Fruit fly (Drosophila melanogaster) S2 (cell line): Measurements from ENCODE around the gene CG12253.

ENCODE experiments used
- CG8478 ChIP-seq: fragments of >200 bp; optimal IDR thresholded peaks from 2 replicates; lab custom pipeline; 2018
- CTCF ChIP-seq, 2 experiments: fragments of >200 bp; optimal IDR thresholded peaks; 2 replicates each; lab custom pipeline; 2018

CG12253 gene

dm6 chr2L:10988026-10988425 lies 420 bp downstream of the CG12253 start:
- no peak for TF ChIP-seq CG8478
- no peak for TF ChIP-seq CTCF (optimal IDR thresholded peaks at IDR 0.05; lab: Kevin White, UChicago)

dm6 chr2L:10989162-10989561 lies 1.6 kb downstream of the CG12253 start, which contains the start of gene TTLL4A:
Gene TTLL4A, plus strand, starts transcription at chr2L:10989401.
- TF ChIP-seq CG8478 (no peak), CTCF (optimal IDR thresholded peaks at IDR 0.05; lab: Kevin White, UChicago) (peak; percentile 39 to 44)

- TF ChIP-seq CTCF (optimal IDR thresholded peaks at IDR 0.05; lab: Kevin White, UChicago) (no peak), CG8478 (no peak)
Measured at dm6 chr2L:11001376-11002122, 13.9 kb downstream of the CG12253 start, which contains the start of the genes aub and lectin-33A. Gene aub, minus strand, starts transcription at chr2L:11001476. Gene lectin-33A, plus strand, starts transcription at chr2L:11002072.

- peak in 1 of 2 experiments; percentile 38 for TF ChIP-seq CTCF (optimal IDR thresholded peaks at IDR 0.05; lab: Kevin White, UChicago)
- TF ChIP-seq CG8478 = no peak
Measured at dm6 chr2L:11003925-11004673, 16.5 kb downstream of the CG12253 start, which contains the start of gene RpL9. Gene RpL9, minus strand, starts transcription at chr2L:11004189.

- TF ChIP-seq CTCF (optimal IDR thresholded peaks at IDR 0.05; lab: Kevin White, UChicago) (no peak), CG8478 (no peak)
Measured at dm6 chr2L:11004674-11005045, 17.1 kb downstream of the CG12253 start, which contains the start of gene Nup154. Gene Nup154, plus strand, starts transcription at chr2L:11004820.

dm6 chr2L:11010999-11011398 lies 23.4 kb downstream of the CG12253 start, which contains the start of the genes Art8 and dUTPase:
Gene Art8, minus strand, starts transcription at chr2L:11011086.
Gene dUTPase, plus strand, starts transcription at chr2L:11011312.
- TF ChIP-seq CTCF (optimal IDR thresholded peaks at IDR 0.05; lab: Kevin White, UChicago) (no peak), CG8478 (no peak)

dm6 chr2L:11014018-11014611 lies 26.5 kb downstream of the CG12253 start:
- no peak for TF ChIP-seq CTCF (optimal IDR thresholded peaks at IDR 0.05; lab: Kevin White, UChicago)
- no peak for TF ChIP-seq CG8478

- TF ChIP-seq CTCF (optimal IDR thresholded peaks at IDR 0.05; lab: Kevin White, UChicago) = no peak
- TF ChIP-seq CG8478 = no peak
Measured at dm6 chr2L:11014671-11015070, 27.1 kb downstream of the CG12253 start.

dm6 chr2L:11015320-11015719 lies 27.7 kb downstream of the CG12253 start, which contains the start of gene Acp32CD:
Gene Acp32CD, plus strand, starts transcription at chr2L:11015620.
- TF ChIP-seq CG8478 = no peak
- TF ChIP-seq CTCF (optimal IDR thresholded peaks at IDR 0.05; lab: Kevin White, UChicago) = no peak

- TF ChIP-seq CG8478 (no peak), CTCF (optimal IDR thresholded peaks at IDR 0.05; lab: Kevin White, UChicago) (no peak)
Measured at dm6 chr2L:11016695-11017094, 29.1 kb downstream of the CG12253 start, which contains the start of gene CG14913. Gene CG14913, plus strand, starts transcription at chr2L:11016995.

dm6 chr2L:11021606-11022005 lies 34.0 kb downstream of the CG12253 start:
- TF ChIP-seq CTCF (optimal IDR thresholded peaks at IDR 0.05; lab: Kevin White, UChicago) = no peak

- TF ChIP-seq CTCF (optimal IDR thresholded peaks at IDR 0.05; lab: Kevin White, UChicago) (no peak), CG8478 (no peak)
Measured at dm6 chr2L:11022804-11023203, 35.2 kb downstream of the CG12253 start.

- TF ChIP-seq CTCF (optimal IDR thresholded peaks at IDR 0.05; lab: Kevin White, UChicago) (no peak), CG8478 (no peak)
Measured at dm6 chr2L:11023875-11024274, 36.3 kb downstream of the CG12253 start.

dm6 chr2L:11027213-11027612 lies 39.6 kb downstream of the CG12253 start:
- no peak for TF ChIP-seq CG8478
- TF ChIP-seq CTCF (optimal IDR thresholded peaks at IDR 0.05; lab: Kevin White, UChicago) = no peak

- TF ChIP-seq CTCF (optimal IDR thresholded peaks at IDR 0.05; lab: Kevin White, UChicago) = no peak
- TF ChIP-seq CG8478 = no peak
Measured at dm6 chr2L:11027825-11028496, 40.4 kb downstream of the CG12253 start.
